Fruit fly (Drosophila melanogaster): Measurements from ENCODE around the gene CG13926.

The CG13926 gene

DNA sequence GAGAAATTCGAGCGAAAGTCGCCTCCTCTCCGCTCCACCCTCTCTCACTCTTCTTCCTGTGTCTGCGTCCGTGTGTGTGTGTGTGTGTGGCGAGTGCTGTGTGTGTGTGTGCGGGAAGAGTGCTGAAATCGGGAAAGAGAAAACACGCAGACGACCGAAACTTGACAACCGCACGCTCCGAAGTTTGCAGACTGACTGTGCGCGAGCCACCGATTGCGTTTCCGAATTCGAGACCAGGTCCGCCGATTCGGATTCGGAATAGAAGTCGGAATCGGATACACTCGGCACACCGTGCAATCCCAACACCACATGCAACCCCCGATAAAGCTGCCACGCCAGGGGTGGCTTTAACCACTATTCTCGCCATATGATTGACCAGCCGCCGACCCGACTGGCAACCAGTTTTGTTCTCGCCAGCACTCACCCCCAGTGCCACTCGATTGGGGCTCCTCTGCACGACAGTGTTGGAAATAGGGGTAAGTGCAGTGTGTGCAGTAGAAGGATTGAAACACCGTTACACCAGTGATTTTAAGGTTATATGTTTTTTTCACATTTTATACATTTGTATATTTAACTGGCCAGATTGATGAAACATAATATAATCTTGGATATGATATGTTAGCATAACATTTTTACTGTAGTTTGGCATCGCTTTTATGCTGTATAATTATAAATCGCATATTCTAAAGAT is 10.4 kb upstream of the CG13926 start, which contains the start of gene CG13928 (continued):
- TF ChIP-seq Atf6 (GFP tag; IDR thresholded peaks at IDR 0.05) (0 out of 2 replicates have a peak, but pooled peaks have one; percentile 5), pzg (GFP tag; optimal IDR thresholded peaks at IDR 0.05) (peak; percentile 21), CG10959 (GFP tag; IDR thresholded peaks at IDR 0.05) (no peak), Oli (tag; optimal IDR thresholded peaks at IDR 0.05) (no peak), row (GFP tag; IDR thresholded peaks at IDR 0.05) (peak; percentile 62), slbo (GFP tag; IDR thresholded peaks at IDR 0.05) (peak; percentile 12; the same call in 1 of the 2 replicates), CG10267 (tag; optimal IDR thresholded peaks at IDR 0.05) (peak; percentile 44), Jarid2 (GFP tag; optimal IDR thresholded peaks at IDR 0.05) (peak; percentile 66), CG6765 (GFP tag; optimal IDR thresholded peaks at IDR 0.05) (peak; percentile 1), ttk (GFP tag; IDR thresholded peaks at IDR 0.05) (0 out of 2 replicates have a peak, but pooled peaks have one; percentile 17), CG16779 (GFP tag; IDR thresholded peaks at IDR 0.05) (peak; percentile 87), knrl (GFP tag; IDR thresholded peaks at IDR 0.05; ENCODE audit: partially characterized antibody) (0 out of 3 replicates have a peak, but pooled peaks have one; percentile 11), CG10543 (GFP tag; optimal IDR thresholded peaks at IDR 0.05) (peak; percentile 19), CG7357 (GFP tag; IDR thresholded peaks at IDR 0.05) (no peak), vnd (GFP tag; IDR thresholded peaks at IDR 0.05; ENCODE audit: partially characterized antibody) (0 out of 3 replicates have a peak, but pooled peaks have one; percentile 12), tx (GFP tag; optimal IDR thresholded peaks at IDR 0.05) (no peak), lab (GFP tag; optimal IDR thresholded peaks at IDR 0.05) (peak; percentile 9), Mrtf (GFP tag; IDR thresholded peaks at IDR 0.05) (no peak), vvl (GFP tag; IDR thresholded peaks at IDR 0.05) (0 out of 2 replicates have a peak, but pooled peaks have one; percentile 18), pho (GFP tag; optimal IDR thresholded peaks at IDR 0.05) (no peak), Deaf1 (tag; optimal IDR thresholded peaks at IDR 0.05) (peak; percentile 94)

DNA sequence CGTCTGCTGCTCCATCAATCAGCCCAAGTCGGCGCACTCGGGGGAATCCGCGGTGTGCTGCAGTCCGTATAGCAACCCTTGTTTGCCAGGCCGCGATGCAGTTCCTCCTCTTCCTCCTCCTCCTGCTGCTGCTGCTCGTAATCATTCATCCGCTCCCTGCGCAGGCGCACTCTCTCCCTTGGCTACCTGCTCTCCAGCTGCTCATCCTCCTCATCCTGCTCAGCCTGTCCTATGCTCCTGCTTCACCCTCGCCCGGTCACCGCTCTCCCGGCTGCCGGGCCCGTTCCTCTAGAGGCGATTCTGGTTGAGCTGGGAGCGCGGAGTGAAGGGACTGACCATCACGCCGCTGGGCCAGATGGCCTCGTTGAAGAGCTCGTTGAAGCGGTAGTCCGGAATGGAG is 9.0 kb upstream of the CG13926 start:
- TF ChIP-seq ewg (GFP tag; optimal IDR thresholded peaks at IDR 0.05) (peak; percentile 89), Antp (GFP tag; optimal IDR thresholded peaks at IDR 0.05) (no peak), MESR4 (GFP tag; optimal IDR thresholded peaks at IDR 0.05) (no peak), CG2202 (tag; optimal IDR thresholded peaks at IDR 0.05) (no peak), nau (GFP tag; optimal IDR thresholded peaks at IDR 0.05) (no peak), Dad (GFP tag; optimal IDR thresholded peaks at IDR 0.05) (no peak), Opbp (GFP tag; IDR thresholded peaks at IDR 0.05; ENCODE audit: partially characterized antibody) (no peak), CG12391 (tag; optimal IDR thresholded peaks at IDR 0.05) (no peak), CG31224 (GFP tag; IDR thresholded peaks at IDR 0.05) (peak; percentile 48; the same call in 1 of the 2 replicates), chinmo (GFP tag; IDR thresholded peaks at IDR 0.05; ENCODE audit: partially characterized antibody) (0 out of 4 replicates have a peak, but pooled peaks have one; percentile 42), Jarid2 (GFP tag; optimal IDR thresholded peaks at IDR 0.05) (no peak), crol (GFP tag; IDR thresholded peaks at IDR 0.05) (peak; percentile 74), Trl (optimal IDR thresholded peaks at IDR 0.05) (peak; percentile 15 to 38), Trl (GFP tag; optimal IDR thresholded peaks at IDR 0.05) (no peak), bab2 (GFP tag; optimal IDR thresholded peaks at IDR 0.05) (no peak), knrl (GFP tag; IDR thresholded peaks at IDR 0.05; ENCODE audit: partially characterized antibody) (no peak), CG18764 (GFP tag; optimal IDR thresholded peaks at IDR 0.05) (no peak), Deaf1 (tag; optimal IDR thresholded peaks at IDR 0.05) (peak; percentile 31), inv (GFP tag; IDR thresholded peaks at IDR 0.05; ENCODE audit: partially characterized antibody) (no peak), CG16815 (GFP tag; optimal IDR thresholded peaks at IDR 0.05) (no peak)
